Fruit fly (Drosophila melanogaster): ENCODE data around the gene mgl.
A peak's percentile ranks its signal among the peaks of the same experiment; 100 is the strongest.

Gene mgl

dm6 chrX:9350309-9350708 lies 149.6 kb downstream of the mgl start (continued):
- TF ChIP-seq MBD-R2 (GFP tag; IDR thresholded peaks at IDR 0.05): 0 out of 2 replicates have a peak, but pooled peaks have one; percentile 15
- no peak for TF ChIP-seq CG10431 (GFP tag; optimal IDR thresholded peaks at IDR 0.05)
- no peak for TF ChIP-seq Tbp (GFP tag; optimal IDR thresholded peaks at IDR 0.05)
- TF ChIP-seq CG4707 (GFP tag; optimal IDR thresholded peaks at IDR 0.05): no peak
- no peak for TF ChIP-seq slou (GFP tag; optimal IDR thresholded peaks at IDR 0.05)
- TF ChIP-seq E2f1 (GFP tag; IDR thresholded peaks at IDR 0.05): peak; percentile 40; the same call in 1 of the 2 replicates
- TF ChIP-seq kni (GFP tag; optimal IDR thresholded peaks at IDR 0.05): no peak
- TF ChIP-seq Six4 (GFP tag; optimal IDR thresholded peaks at IDR 0.05): peak; percentile 11
- TF ChIP-seq CG11456 (GFP tag; IDR thresholded peaks at IDR 0.05): no peak
- no peak for TF ChIP-seq Med (GFP tag)
- TF ChIP-seq MESR4 (GFP tag; optimal IDR thresholded peaks at IDR 0.05): no peak
- TF ChIP-seq CG18599 (GFP tag; optimal IDR thresholded peaks at IDR 0.05): peak; percentile 65
- TF ChIP-seq Stat92E (GFP tag; optimal IDR thresholded peaks at IDR 0.05): no peak
- TF ChIP-seq CG8924 (tag; optimal IDR thresholded peaks at IDR 0.05): peak; percentile 53
- no peak for TF ChIP-seq org-1 (GFP tag; optimal IDR thresholded peaks at IDR 0.05)
- TF ChIP-seq gcm2 (GFP tag; optimal IDR thresholded peaks at IDR 0.05): no peak
- TF ChIP-seq mirr (GFP tag; optimal IDR thresholded peaks at IDR 0.05): no peak
- TF ChIP-seq ash1 (GFP tag; optimal IDR thresholded peaks at IDR 0.05): no peak
- peak in 1 of 2 experiments; percentile 10 for TF ChIP-seq Eip74EF (GFP tag; optimal IDR thresholded peaks at IDR 0.05)
- peak; percentile 44 for TF ChIP-seq phol (tag; optimal IDR thresholded peaks at IDR 0.05)
- TF ChIP-seq CG9817 (tag; optimal IDR thresholded peaks at IDR 0.05): peak; percentile 14
- no peak for TF ChIP-seq ab (GFP tag; optimal IDR thresholded peaks at IDR 0.05)
- TF ChIP-seq CG30020 (tag; optimal IDR thresholded peaks at IDR 0.05): no peak
- TF ChIP-seq ac (GFP tag; optimal IDR thresholded peaks at IDR 0.05): no peak
- TF ChIP-seq unpg (GFP tag; optimal IDR thresholded peaks at IDR 0.05): peak; percentile 61
- no peak for TF ChIP-seq NC2α (GFP tag; optimal IDR thresholded peaks at IDR 0.05)
- peak; percentile 30 for TF ChIP-seq CG6254 (GFP tag; optimal IDR thresholded peaks at IDR 0.05)
- TF ChIP-seq CG17912 (GFP tag; optimal IDR thresholded peaks at IDR 0.05): no peak
- peak; percentile 40 for TF ChIP-seq CG32532 (GFP tag; IDR thresholded peaks at IDR 0.05)
- no peak for TF ChIP-seq CG18476 (GFP tag; optimal IDR thresholded peaks at IDR 0.05)
- no peak for TF ChIP-seq run (tag; optimal IDR thresholded peaks at IDR 0.05)
- peak; percentile 29 for TF ChIP-seq fd96Cb (tag; optimal IDR thresholded peaks at IDR 0.05)
- TF ChIP-seq stc (GFP tag; IDR thresholded peaks at IDR 0.05): peak; percentile 41; the same call in 1 of the 2 replicates
- no peak for TF ChIP-seq bbx (GFP tag; IDR thresholded peaks at IDR 0.05; ENCODE audit: partially characterized antibody)
- TF ChIP-seq tap (tag; optimal IDR thresholded peaks at IDR 0.05): no peak
- TF ChIP-seq Rfx (GFP tag; IDR thresholded peaks at IDR 0.05): peak; percentile 37
- no peak for TF ChIP-seq klu (GFP tag; IDR thresholded peaks at IDR 0.05)
- TF ChIP-seq BtbVII (GFP tag; optimal IDR thresholded peaks at IDR 0.05): no peak
- no peak for TF ChIP-seq Optix (GFP tag; IDR thresholded peaks at IDR 0.05)
- no peak for TF ChIP-seq tna (GFP tag; IDR thresholded peaks at IDR 0.05; ENCODE audit: partially characterized antibody)
- peak; percentile 25 for TF ChIP-seq Deaf1 (tag; optimal IDR thresholded peaks at IDR 0.05)
- TF ChIP-seq HHEX (GFP tag; optimal IDR thresholded peaks at IDR 0.05): no peak
- no peak for TF ChIP-seq Usf (GFP tag; optimal IDR thresholded peaks at IDR 0.05)
- peak; percentile 64 for TF ChIP-seq Meics (GFP tag; optimal IDR thresholded peaks at IDR 0.05)
- no peak for TF ChIP-seq jing (GFP tag; optimal IDR thresholded peaks at IDR 0.05)
- peak; percentile 59 for TF ChIP-seq CoRest (tag; optimal IDR thresholded peaks at IDR 0.05)
- TF ChIP-seq D19A (tag; optimal IDR thresholded peaks at IDR 0.05): peak; percentile 40
- no peak for TF ChIP-seq CG6854 (GFP tag; optimal IDR thresholded peaks at IDR 0.05)
- TF ChIP-seq CG16863 (GFP tag; optimal IDR thresholded peaks at IDR 0.05): no peak
- TF ChIP-seq salm (tag; optimal IDR thresholded peaks at IDR 0.05): no peak

Data from whole organism, embryonic.